Worm (Caenorhabditis elegans): ENCODE measurements around the gene Y53F4B.7.
"Not testable (repeated sequence)": the region's sequence is repeated elsewhere in the genome, so short reads cannot be mapped to it uniquely, and the experiment has no call there.

Y53F4B.7 gene

DNA sequence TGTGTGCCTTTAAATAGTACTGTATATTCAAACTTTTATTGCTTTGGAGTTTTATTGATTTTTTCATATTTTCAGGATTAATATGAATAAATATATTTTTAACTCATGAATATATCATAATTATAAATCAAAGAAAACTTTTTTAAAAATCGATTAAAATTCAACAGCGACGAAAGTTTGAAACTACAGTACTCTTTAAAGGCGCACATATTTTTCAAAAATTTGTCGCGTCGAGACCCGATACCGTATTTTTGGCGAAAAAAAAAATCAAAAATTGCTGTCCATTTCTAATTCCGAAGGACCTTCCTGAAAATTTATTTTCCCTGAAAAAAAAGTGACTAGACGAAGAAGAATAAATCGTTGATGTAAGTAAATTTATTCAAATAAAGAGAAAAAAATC lies 24.4 kb upstream of the Y53F4B.7 start:
- no peak for TF ChIP-seq klf-2 (GFP tag; conservative IDR thresholded peaks at IDR 0.05)
- no peak for TF ChIP-seq T22C8.4 (GFP tag; IDR thresholded peaks at IDR 0.05)
- TF ChIP-seq flt-1 (GFP tag; IDR thresholded peaks at IDR 0.05) = no peak
- no peak for TF ChIP-seq tab-1 (GFP tag; IDR thresholded peaks at IDR 0.05)
- TF ChIP-seq ztf-23 (GFP tag; IDR thresholded peaks at IDR 0.05) = no peak
- no peak for TF ChIP-seq ref-1 (GFP tag; conservative IDR thresholded peaks at IDR 0.05)
- no peak for TF ChIP-seq med-1 (GFP tag; optimal IDR thresholded peaks at IDR 0.05; ENCODE audit: insufficient read depth)
- TF ChIP-seq cog-1 (tag; optimal IDR thresholded peaks at IDR 0.05) = no peak
- TF ChIP-seq ztf-29 (GFP tag; IDR thresholded peaks at IDR 0.05) = no peak

- TF ChIP-seq ref-1 (GFP tag; conservative IDR thresholded peaks at IDR 0.05) (no peak), ztf-29 (GFP tag; IDR thresholded peaks at IDR 0.05) (no peak), med-1 (GFP tag; optimal IDR thresholded peaks at IDR 0.05; ENCODE audit: insufficient read depth) (no peak), klf-2 (GFP tag; conservative IDR thresholded peaks at IDR 0.05) (no peak)
Measured at ce11 chrII:14969320-14969950, 23.3 kb upstream of the Y53F4B.7 start, which contains the start of the genes pole-4, nsun-5 and metl-2. TSS of gene pole-4 (minus strand) at chrII:14969354. TSS of gene nsun-5 (plus strand) at chrII:14969617. TSS of gene metl-2 (plus strand) at chrII:14969900.

DNA sequence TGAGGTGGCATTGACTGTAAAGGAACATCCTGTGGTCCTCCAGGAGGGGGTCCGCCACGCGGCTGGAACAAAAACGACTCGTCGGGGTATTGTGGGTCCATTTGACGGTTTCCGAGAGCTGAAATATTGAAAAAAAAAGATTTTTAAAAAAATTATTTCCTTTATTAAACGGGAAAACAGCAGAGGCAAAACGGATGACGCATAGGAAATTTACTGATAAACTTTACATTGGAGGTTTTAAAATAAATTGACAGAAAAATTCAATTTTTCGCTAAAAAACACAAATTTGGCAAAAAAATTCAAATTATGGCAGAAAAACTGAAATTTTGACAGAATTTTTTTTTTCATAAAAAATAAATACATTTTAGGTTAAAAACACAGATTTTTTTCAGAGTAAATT lies 8.8 kb upstream of the Y53F4B.7 start, which contains the start of gene Y53F4B.5:
Gene Y53F4B.5 (minus strand): TSS at position 101 of the 400 bp plus-strand sequence.
- TF ChIP-seq klf-2 (GFP tag; conservative IDR thresholded peaks at IDR 0.05) (no peak), cog-1 (tag; optimal IDR thresholded peaks at IDR 0.05) (no peak), med-1 (GFP tag; optimal IDR thresholded peaks at IDR 0.05; ENCODE audit: insufficient read depth) (no peak), T22C8.4 (GFP tag; IDR thresholded peaks at IDR 0.05) (no peak), tab-1 (GFP tag; IDR thresholded peaks at IDR 0.05) (no peak)

DNA sequence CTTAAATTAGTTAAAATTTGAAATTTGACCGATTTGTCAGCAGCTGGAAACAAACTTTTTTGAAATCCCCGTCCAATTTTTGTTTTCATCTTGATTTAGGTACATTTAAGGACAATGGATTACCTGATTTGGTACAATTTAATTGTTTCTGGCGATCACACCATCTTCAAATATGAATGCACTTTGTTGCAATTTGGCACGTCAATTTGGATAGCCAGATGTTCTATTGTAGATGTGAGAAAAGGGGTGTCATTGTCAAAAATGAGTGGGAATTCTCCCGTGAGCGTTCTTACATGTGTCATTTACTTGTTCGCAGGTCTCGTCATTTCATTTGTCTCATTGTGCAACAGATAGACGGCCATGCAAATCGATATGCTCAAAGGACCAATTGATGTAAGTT lies 4.5 kb upstream of the Y53F4B.7 start, which contains the start of gene Y53F4B.43:
Gene Y53F4B.43 (plus strand): TSS at position 301 of the 400 bp plus-strand sequence.
- TF ChIP-seq ref-1 (GFP tag; conservative IDR thresholded peaks at IDR 0.05); cog-1 (tag; optimal IDR thresholded peaks at IDR 0.05); T22C8.4 (GFP tag; IDR thresholded peaks at IDR 0.05): not testable (repeated sequence)

ce11 chrII:15003410-15003809 lies 10.7 kb downstream of the Y53F4B.7 start, which contains the start of gene Y53F4B.10:
TSS of gene Y53F4B.10 (minus strand) at chrII:15003510.
- TF ChIP-seq tab-1 (GFP tag; IDR thresholded peaks at IDR 0.05) (no peak), flt-1 (GFP tag; IDR thresholded peaks at IDR 0.05) (no peak)

- no peak for TF ChIP-seq ztf-23 (GFP tag; IDR thresholded peaks at IDR 0.05)
- TF ChIP-seq cog-1 (tag; optimal IDR thresholded peaks at IDR 0.05) = no peak
- no peak for TF ChIP-seq klf-2 (GFP tag; conservative IDR thresholded peaks at IDR 0.05)
- no peak for TF ChIP-seq T22C8.4 (GFP tag; IDR thresholded peaks at IDR 0.05)
- no peak for TF ChIP-seq flt-1 (GFP tag; IDR thresholded peaks at IDR 0.05)
- no peak for TF ChIP-seq tab-1 (GFP tag; IDR thresholded peaks at IDR 0.05)
- TF ChIP-seq ztf-29 (GFP tag; IDR thresholded peaks at IDR 0.05) = no peak
- no peak for TF ChIP-seq ref-1 (GFP tag; conservative IDR thresholded peaks at IDR 0.05)
- no peak for TF ChIP-seq med-1 (GFP tag; optimal IDR thresholded peaks at IDR 0.05; ENCODE audit: insufficient read depth)
Measured at ce11 chrII:15004538-15004937, 11.8 kb downstream of the Y53F4B.7 start.

DNA sequence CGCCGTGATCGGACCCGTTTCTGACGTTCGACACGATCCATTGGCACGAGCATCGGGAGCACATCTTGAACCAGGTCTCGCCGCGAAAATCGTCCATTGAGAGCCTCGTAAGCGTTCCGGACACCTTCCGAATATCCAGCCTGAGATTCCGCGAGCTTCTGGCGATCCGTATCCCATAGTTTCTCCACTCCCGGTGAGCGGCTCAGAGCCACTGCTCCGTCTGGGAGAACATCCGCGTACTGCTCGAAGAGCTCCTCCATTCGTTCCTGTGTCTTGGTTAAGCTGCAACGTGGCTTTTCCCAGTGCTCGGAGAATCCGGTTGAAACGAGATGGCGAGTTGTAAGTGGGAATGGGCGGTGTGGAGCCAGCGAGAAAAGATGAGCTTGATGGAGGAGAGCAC lies 12.4 kb downstream of the Y53F4B.7 start:
- TF ChIP-seq tab-1 (GFP tag; IDR thresholded peaks at IDR 0.05) (no peak), med-1 (GFP tag; optimal IDR thresholded peaks at IDR 0.05; ENCODE audit: insufficient read depth) (no peak), T22C8.4 (GFP tag; IDR thresholded peaks at IDR 0.05) (no peak), ztf-29 (GFP tag; IDR thresholded peaks at IDR 0.05) (no peak), ztf-23 (GFP tag; IDR thresholded peaks at IDR 0.05) (no peak), ref-1 (GFP tag; conservative IDR thresholded peaks at IDR 0.05) (no peak), klf-2 (GFP tag; conservative IDR thresholded peaks at IDR 0.05) (no peak), flt-1 (GFP tag; IDR thresholded peaks at IDR 0.05) (no peak), cog-1 (tag; optimal IDR thresholded peaks at IDR 0.05) (no peak)

- TF ChIP-seq cog-1 (tag; optimal IDR thresholded peaks at IDR 0.05) (no peak), med-1 (GFP tag; optimal IDR thresholded peaks at IDR 0.05; ENCODE audit: insufficient read depth) (no peak), ztf-29 (GFP tag; IDR thresholded peaks at IDR 0.05) (no peak), T22C8.4 (GFP tag; IDR thresholded peaks at IDR 0.05) (no peak), ref-1 (GFP tag; conservative IDR thresholded peaks at IDR 0.05) (no peak), tab-1 (GFP tag; IDR thresholded peaks at IDR 0.05) (no peak), klf-2 (GFP tag; conservative IDR thresholded peaks at IDR 0.05) (no peak), flt-1 (GFP tag; IDR thresholded peaks at IDR 0.05) (no peak), ztf-23 (GFP tag; IDR thresholded peaks at IDR 0.05) (no peak)
Measured at ce11 chrII:15008481-15009057, 15.9 kb downstream of the Y53F4B.7 start.

DNA sequence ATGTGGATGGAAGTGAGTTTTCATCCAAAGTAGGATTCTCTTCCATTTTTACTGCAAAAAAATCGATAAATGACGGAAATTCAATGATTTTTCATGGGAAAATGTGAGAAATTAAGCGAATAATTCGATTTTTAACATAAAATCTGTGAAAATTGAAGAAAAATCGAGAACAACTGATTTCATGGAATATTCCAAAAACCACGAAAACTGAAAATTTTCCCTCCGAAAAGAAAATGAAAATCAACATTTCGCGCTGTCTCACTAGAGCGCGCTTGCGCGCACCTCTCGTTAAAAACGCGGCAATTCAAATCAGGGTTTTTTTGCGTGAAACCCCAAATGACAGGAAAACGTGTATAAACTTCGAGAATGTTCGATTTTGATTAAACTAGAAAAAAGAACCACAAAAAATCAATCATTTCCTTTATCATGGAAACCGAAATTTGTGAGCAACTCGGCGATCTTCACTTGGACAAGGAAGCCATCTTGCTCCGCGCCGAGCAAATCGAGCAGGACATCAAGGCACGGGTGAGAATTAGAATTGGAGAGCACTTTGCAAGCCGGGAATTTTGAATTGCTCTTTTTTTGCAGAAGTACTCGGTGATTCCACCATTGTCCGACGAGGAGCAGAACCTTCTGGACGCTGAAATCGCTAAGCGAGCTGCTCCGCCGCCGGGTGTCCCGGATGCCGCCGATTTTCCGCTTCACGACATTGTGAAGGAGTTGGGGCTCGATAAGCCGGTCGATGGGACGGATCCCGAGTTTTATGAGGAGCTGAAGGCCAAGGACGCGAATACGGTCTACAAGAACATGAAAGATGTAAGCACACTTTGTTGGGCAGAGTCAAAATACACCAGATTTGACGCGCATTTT lies 17.9 kb downstream of the Y53F4B.7 start, which contains the start of the genes Y53F4B.9 and Y53F4B.11:
Gene Y53F4B.9 (minus strand): TSS at position 51 of the 870 bp plus-strand sequence.
Gene Y53F4B.11 (plus strand): TSS at position 383 of the 870 bp plus-strand sequence.
- TF ChIP-seq ztf-23 (GFP tag; IDR thresholded peaks at IDR 0.05) (no peak), cog-1 (tag; optimal IDR thresholded peaks at IDR 0.05) (peak; percentile 4)
